Fruit fly (Drosophila melanogaster) Kc167 (cell line): ENCODE data around the gene Ir7f.

Experiments
- Myc ChIP-seq: fragments of >200 bp; optimal IDR thresholded peaks from 2 replicates; lab custom pipeline; 2017; ENCODE audit warnings: missing external identifiers
- Sin3A ChIP-seq: fragments of >200 bp; optimal IDR thresholded peaks from 2 replicates; lab custom pipeline; 2018; ENCODE audit warnings: missing external identifiers
- h ChIP-seq: fragments of >200 bp; optimal IDR thresholded peaks from 3 replicates; lab custom pipeline; 2018; ENCODE audit warnings: missing external identifiers
- insv ChIP-seq: fragments of >200 bp; optimal IDR thresholded peaks from 3 replicates; lab custom pipeline; 2018; ENCODE audit warnings: missing external identifiers
- psq ChIP-seq: fragments of >200 bp; optimal IDR thresholded peaks from 2 replicates; lab custom pipeline; 2017; ENCODE audit warnings: missing external identifiers
- ttk ChIP-seq: sonication (Bioruptor generic); optimal IDR thresholded peaks from 2 replicates; lab custom pipeline; 2017; ENCODE audit warnings: missing external identifiers

The Ir7f gene

dm6 chrX:7883926-7884325, at the start of gene Ir7f:
TSS of gene Ir7f (minus strand) at chrX:7884026.
- TF ChIP-seq Sin3A (lab: Kevin White, UChicago) (no peak), ttk (no peak), insv (lab: Kevin White, UChicago) (no peak), h (no peak), Myc (lab: Kevin White, UChicago) (no peak), psq (no peak)

- TF ChIP-seq insv (lab: Kevin White, UChicago) (no peak), ttk (no peak), Sin3A (lab: Kevin White, UChicago) (no peak), psq (no peak), Myc (lab: Kevin White, UChicago) (no peak), h (no peak)
Observed at dm6 chrX:7933210-7933915, 49.5 kb upstream of the Ir7f start, which contains the start of the genes Dhdds and RpS14a. TSS of gene Dhdds (minus strand) at chrX:7933351. TSS of gene RpS14a (plus strand) at chrX:7933742.

- no peak for TF ChIP-seq Myc (lab: Kevin White, UChicago)
- no peak for TF ChIP-seq insv (lab: Kevin White, UChicago)
- TF ChIP-seq ttk: no peak
- TF ChIP-seq psq: no peak
- TF ChIP-seq h: no peak
- TF ChIP-seq Sin3A (lab: Kevin White, UChicago): no peak
Observed at dm6 chrX:7931028-7931549, 47.3 kb upstream of the Ir7f start, which contains the start of gene mahe. TSS of gene mahe (minus strand) at chrX:7931382.

dm6 chrX:7930236-7931027, 46.6 kb upstream of the Ir7f start:
- no peak for TF ChIP-seq h
- TF ChIP-seq Myc (lab: Kevin White, UChicago): no peak
- TF ChIP-seq ttk: no peak
- no peak for TF ChIP-seq insv (lab: Kevin White, UChicago)
- no peak for TF ChIP-seq Sin3A (lab: Kevin White, UChicago)
- TF ChIP-seq psq: no peak

dm6 chrX:7924913-7925312, 41.1 kb upstream of the Ir7f start:
- no peak for TF ChIP-seq Sin3A (lab: Kevin White, UChicago)
- no peak for TF ChIP-seq psq
- no peak for TF ChIP-seq insv (lab: Kevin White, UChicago)
- TF ChIP-seq Myc (lab: Kevin White, UChicago): no peak

dm6 chrX:7923063-7923462, 39.2 kb upstream of the Ir7f start:
- no peak for TF ChIP-seq Sin3A (lab: Kevin White, UChicago)
- no peak for TF ChIP-seq Myc (lab: Kevin White, UChicago)
- TF ChIP-seq insv (lab: Kevin White, UChicago): no peak
- TF ChIP-seq psq: no peak
- no peak for TF ChIP-seq ttk
- no peak for TF ChIP-seq h

- TF ChIP-seq insv (lab: Kevin White, UChicago) (no peak), Sin3A (lab: Kevin White, UChicago) (no peak), Myc (lab: Kevin White, UChicago) (no peak), psq (no peak), ttk (no peak), h (no peak)
Observed at dm6 chrX:7920081-7920688, 36.4 kb upstream of the Ir7f start, which contains the start of the genes hdm and Ykt6. TSS of gene hdm (minus strand) at chrX:7920131. TSS of gene Ykt6 (plus strand) at chrX:7920409.

- TF ChIP-seq insv (lab: Kevin White, UChicago): no peak
- TF ChIP-seq h: no peak
- TF ChIP-seq Sin3A (lab: Kevin White, UChicago): no peak
- no peak for TF ChIP-seq Myc (lab: Kevin White, UChicago)
- no peak for TF ChIP-seq ttk
- TF ChIP-seq psq: no peak
Observed at dm6 chrX:7911983-7912630, 28.3 kb upstream of the Ir7f start, which contains the start of gene snz. TSS of gene snz (plus strand) at chrX:7912089.

dm6 chrX:7909482-7909881, 25.7 kb upstream of the Ir7f start:
- no peak for TF ChIP-seq Sin3A (lab: Kevin White, UChicago)
- TF ChIP-seq Myc (lab: Kevin White, UChicago): no peak
- no peak for TF ChIP-seq psq
- TF ChIP-seq ttk: no peak
- no peak for TF ChIP-seq insv (lab: Kevin White, UChicago)

- no peak for TF ChIP-seq insv (lab: Kevin White, UChicago)
- no peak for TF ChIP-seq Sin3A (lab: Kevin White, UChicago)
- no peak for TF ChIP-seq h
- no peak for TF ChIP-seq ttk
- no peak for TF ChIP-seq Myc (lab: Kevin White, UChicago)
Observed at dm6 chrX:7909069-7909389, 25.2 kb upstream of the Ir7f start.

dm6 chrX:7908239-7909068, 24.6 kb upstream of the Ir7f start, which contains the start of the genes dpr14 and spidey:
TSS of gene dpr14 (minus strand) at chrX:7908286.
TSS of gene spidey (plus strand) at chrX:7908931.
- TF ChIP-seq h: no peak
- TF ChIP-seq ttk: no peak
- no peak for TF ChIP-seq insv (lab: Kevin White, UChicago)
- TF ChIP-seq psq: no peak
- no peak for TF ChIP-seq Sin3A (lab: Kevin White, UChicago)
- no peak for TF ChIP-seq Myc (lab: Kevin White, UChicago)
